Fruit fly (Drosophila melanogaster) whole organism, embryonic: Measurements from ENCODE around the gene CG13476.

Experiments
- Ada2b ChIP-seq: fragments of 200-800 bp; sonication (Bioruptor generic); IDR thresholded peaks from 2 replicates; pipeline ENCODE4 v1.3.6; 2022; ENCODE audit warnings: missing biosample characterization, missing genetic modification characterization
- Bgb ChIP-seq: fragments of 200-800 bp; sonication (Bioruptor generic); IDR thresholded peaks from 2 replicates; pipeline ENCODE4 v1.3.6; 2022; ENCODE audit warnings: missing biosample characterization, missing genetic modification characterization; ENCODE audit not compliant: partially characterized antibody
- Blimp-1 ChIP-seq: fragments of 200-800 bp; sonication (Bioruptor generic); optimal IDR thresholded peaks from 3 replicates; lab custom pipeline; 2018; ENCODE audit warnings: missing biosample characterization, missing genetic modification characterization, mild to moderate bottlenecking, moderate library complexity, missing genetic modification reagents
- Bteb2 ChIP-seq: fragments of 200-800 bp; sonication (Bioruptor generic); optimal IDR thresholded peaks from 2 replicates; lab custom pipeline; 2016; ENCODE audit warnings: missing biosample characterization, missing genetic modification characterization
- CG10979 ChIP-seq: fragments of 200-800 bp; sonication (Bioruptor generic); optimal IDR thresholded peaks from 2 replicates; lab custom pipeline; 2018; ENCODE audit warnings: missing biosample characterization, mild to moderate bottlenecking, missing genetic modification characterization, moderate library complexity
- CG12659 ChIP-seq: fragments of 200-800 bp; sonication (Bioruptor generic); optimal IDR thresholded peaks from 3 replicates; lab custom pipeline; 2017; ENCODE audit warnings: mild to moderate bottlenecking, missing biosample characterization, missing genetic modification reagents, missing genetic modification characterization
- CG15696 ChIP-seq: fragments of 200-800 bp; sonication (Bioruptor generic); optimal IDR thresholded peaks from 2 replicates; lab custom pipeline; 2019; ENCODE audit warnings: missing biosample characterization, mild to moderate bottlenecking, missing genetic modification characterization, moderate library complexity
- CG2116 ChIP-seq: fragments of 200-800 bp; sonication (Bioruptor generic); optimal IDR thresholded peaks from 3 replicates; lab custom pipeline; 2018; ENCODE audit warnings: missing biosample characterization, mild to moderate bottlenecking, missing genetic modification characterization
- CG31224 ChIP-seq: fragments of 200-800 bp; sonication (Bioruptor generic); IDR thresholded peaks from 2 replicates; pipeline ENCODE4 v1.3.6; 2022; ENCODE audit warnings: missing biosample characterization, missing genetic modification characterization
- CG31441 ChIP-seq: fragments of 200-800 bp; sonication (Bioruptor generic); IDR thresholded peaks from 2 replicates; pipeline ENCODE4 v1.3.6; 2022; ENCODE audit warnings: missing biosample characterization, missing genetic modification characterization
- CG3838 ChIP-seq: fragments of 200-800 bp; sonication (Bioruptor generic); optimal IDR thresholded peaks from 3 replicates; lab custom pipeline; 2016; ENCODE audit warnings: missing biosample characterization, missing genetic modification characterization
- CG4360 ChIP-seq: fragments of 200-800 bp; sonication (Bioruptor generic); IDR thresholded peaks from 2 replicates; pipeline ENCODE4 v1.3.6; 2022; ENCODE audit warnings: missing biosample characterization, missing genetic modification characterization
- CG8924 ChIP-seq: fragments of 200-800 bp; optimal IDR thresholded peaks from 3 replicates; lab custom pipeline; 2019; ENCODE audit warnings: missing biosample characterization, mild to moderate bottlenecking, missing genetic modification characterization, moderate library complexity
- Dek ChIP-seq: fragments of 200-800 bp; sonication (Bioruptor generic); optimal IDR thresholded peaks from 3 replicates; lab custom pipeline; 2019; ENCODE audit warnings: missing biosample characterization, mild to moderate bottlenecking, missing genetic modification characterization, moderate library complexity
- Dip2 ChIP-seq: fragments of 200-800 bp; sonication (Bioruptor generic); IDR thresholded peaks from 2 replicates; pipeline ENCODE4 v1.3.6; 2022; ENCODE audit warnings: missing biosample characterization, missing genetic modification characterization
- Ets65A ChIP-seq: fragments of 200-800 bp; sonication (Bioruptor generic); peaks from one replicate; lab custom pipeline; 2016; ENCODE audit warnings: missing biosample characterization, missing genetic modification characterization
- Fer3 ChIP-seq: fragments of 200-800 bp; sonication (Bioruptor generic); optimal IDR thresholded peaks from 2 replicates; lab custom pipeline; 2018; ENCODE audit warnings: missing biosample characterization, mild to moderate bottlenecking, missing genetic modification characterization, moderate library complexity
- HLH54F ChIP-seq: fragments of 200-800 bp; sonication (Bioruptor generic); optimal IDR thresholded peaks from 3 replicates; lab custom pipeline; 2016; ENCODE audit warnings: missing biosample characterization, missing genetic modification characterization
- Hr51 ChIP-seq, 2 experiments: fragments of 200-800 bp; sonication (Bioruptor generic); optimal IDR thresholded peaks; 2 replicates in 1 of 2; 3 replicates in 1 of 2; lab custom pipeline; 2016 to 2018; ENCODE audit warnings: missing biosample characterization in 2 of 2, missing genetic modification characterization in 2 of 2, mild to moderate bottlenecking in 1 of 2, moderate library complexity in 1 of 2
- MESR4 ChIP-seq: fragments of 200-800 bp; sonication (Bioruptor generic); optimal IDR thresholded peaks from 2 replicates; lab custom pipeline; 2018; ENCODE audit warnings: missing biosample characterization, mild to moderate bottlenecking, missing genetic modification characterization, moderate library complexity
- Med ChIP-seq: fragments of 200-800 bp; sonication (Bioruptor generic); peaks from one replicate; lab custom pipeline; 2016; ENCODE audit warnings: missing biosample characterization, missing genetic modification characterization, mild to moderate bottlenecking, inconsistent platforms, moderate library complexity
- Oli ChIP-seq: fragments of 200-800 bp; sonication (Bioruptor generic); optimal IDR thresholded peaks from 2 replicates; lab custom pipeline; 2018; ENCODE audit warnings: missing biosample characterization, mild to moderate bottlenecking, missing genetic modification characterization, moderate library complexity
- Opbp ChIP-seq: fragments of 200-800 bp; sonication (Bioruptor generic); IDR thresholded peaks from 3 replicates; pipeline ENCODE4 v1.3.6; 2022; ENCODE audit warnings: missing biosample characterization, missing genetic modification characterization; ENCODE audit not compliant: partially characterized antibody
- Xrp1 ChIP-seq: fragments of 200-800 bp; sonication (Bioruptor generic); IDR thresholded peaks from 2 replicates; pipeline ENCODE4 v1.3.6; 2022; ENCODE audit warnings: missing biosample characterization, missing genetic modification characterization
- YL-1 ChIP-seq: fragments of 200-800 bp; sonication (Bioruptor generic); optimal IDR thresholded peaks from 3 replicates; lab custom pipeline; 2017; ENCODE audit warnings: missing biosample characterization, mild to moderate bottlenecking, missing genetic modification characterization
- ab ChIP-seq: fragments of 200-800 bp; sonication (Bioruptor generic); optimal IDR thresholded peaks from 2 replicates; lab custom pipeline; 2016; ENCODE audit warnings: missing biosample characterization, missing genetic modification characterization
- aop ChIP-seq: fragments of 200-800 bp; sonication (Bioruptor generic); IDR thresholded peaks from 2 replicates; pipeline ENCODE4 v1.3.6; 2022; ENCODE audit warnings: missing biosample characterization, missing genetic modification characterization
- chinmo ChIP-seq: fragments of 200-800 bp; sonication (Bioruptor generic); IDR thresholded peaks from 4 replicates; pipeline ENCODE4 v1.3.6; 2022; ENCODE audit warnings: missing biosample characterization, missing genetic modification characterization; ENCODE audit not compliant: partially characterized antibody
- crc ChIP-seq: fragments of 200-800 bp; sonication (Bioruptor generic); optimal IDR thresholded peaks from 2 replicates; lab custom pipeline; 2016; ENCODE audit warnings: missing biosample characterization, missing genetic modification characterization
- fd3F ChIP-seq: fragments of 200-800 bp; sonication (Bioruptor generic); optimal IDR thresholded peaks from 2 replicates; lab custom pipeline; 2018; ENCODE audit warnings: missing biosample characterization, mild to moderate bottlenecking, missing genetic modification characterization, moderate library complexity
- fu2 ChIP-seq: fragments of 200-800 bp; sonication (Bioruptor generic); optimal IDR thresholded peaks from 2 replicates; lab custom pipeline; 2016; ENCODE audit warnings: missing biosample characterization, missing genetic modification characterization
- gem ChIP-seq: fragments of 200-800 bp; sonication (Bioruptor generic); optimal IDR thresholded peaks from 2 replicates; lab custom pipeline; 2019; ENCODE audit warnings: missing biosample characterization, mild to moderate bottlenecking, missing genetic modification characterization, moderate library complexity
- grau ChIP-seq: fragments of 200-800 bp; optimal IDR thresholded peaks from 3 replicates; lab custom pipeline; 2019; ENCODE audit warnings: missing biosample characterization, mild to moderate bottlenecking, missing genetic modification characterization, moderate library complexity
- ken ChIP-seq: fragments of 200-800 bp; sonication (Bioruptor generic); IDR thresholded peaks from 3 replicates; pipeline ENCODE4 v1.3.6; 2022; ENCODE audit warnings: missing biosample characterization, missing genetic modification characterization
- mirr ChIP-seq: fragments of 200-800 bp; sonication (Bioruptor generic); optimal IDR thresholded peaks from 3 replicates; lab custom pipeline; 2018; ENCODE audit warnings: missing biosample characterization, mild to moderate bottlenecking, missing genetic modification characterization
- nmo ChIP-seq: fragments of 200-800 bp; sonication (Bioruptor generic); optimal IDR thresholded peaks from 2 replicates; lab custom pipeline; 2018; ENCODE audit warnings: missing biosample characterization, mild to moderate bottlenecking, missing genetic modification characterization, moderate library complexity
- onecut ChIP-seq: fragments of 200-800 bp; sonication (Bioruptor generic); IDR thresholded peaks from 2 replicates; pipeline ENCODE4 v1.3.6; 2022; ENCODE audit warnings: missing biosample characterization, missing genetic modification characterization
- org-1 ChIP-seq: fragments of 200-800 bp; sonication (Bioruptor generic); optimal IDR thresholded peaks from 2 replicates; lab custom pipeline; 2017; ENCODE audit warnings: missing biosample characterization, missing genetic modification characterization
- pb ChIP-seq: fragments of 200-800 bp; sonication (Bioruptor generic); optimal IDR thresholded peaks from 3 replicates; lab custom pipeline; 2016; ENCODE audit warnings: missing biosample characterization, missing genetic modification characterization
- phol ChIP-seq: fragments of 200-800 bp; sonication (Bioruptor generic); optimal IDR thresholded peaks from 3 replicates; lab custom pipeline; 2018; ENCODE audit warnings: missing biosample characterization, mild to moderate bottlenecking, missing genetic modification characterization, moderate library complexity
- pnt ChIP-seq: fragments of 200-800 bp; sonication (Bioruptor generic); optimal IDR thresholded peaks from 3 replicates; lab custom pipeline; 2016; ENCODE audit warnings: missing biosample characterization, missing genetic modification characterization
- pros ChIP-seq: fragments of 200-800 bp; sonication (Bioruptor generic); optimal IDR thresholded peaks from 3 replicates; lab custom pipeline; 2019; ENCODE audit warnings: missing biosample characterization, mild to moderate bottlenecking, missing genetic modification characterization, moderate library complexity
- pzg ChIP-seq: fragments of 200-800 bp; sonication (Bioruptor generic); optimal IDR thresholded peaks from 3 replicates; lab custom pipeline; 2018; ENCODE audit warnings: missing biosample characterization, mild to moderate bottlenecking, missing genetic modification characterization, moderate library complexity
- repo ChIP-seq: fragments of 200-800 bp; sonication (Bioruptor generic); optimal IDR thresholded peaks from 2 replicates; lab custom pipeline; 2016; ENCODE audit warnings: missing biosample characterization, missing genetic modification characterization
- sima ChIP-seq: fragments of 200-800 bp; sonication (Bioruptor generic); optimal IDR thresholded peaks from 2 replicates; lab custom pipeline; 2016; ENCODE audit warnings: missing biosample characterization, missing genetic modification characterization
- toy ChIP-seq: fragments of 200-800 bp; sonication (Bioruptor generic); IDR thresholded peaks from 2 replicates; pipeline ENCODE4 v1.3.6; 2022; ENCODE audit warnings: missing biosample characterization, missing genetic modification characterization
- twi ChIP-seq: fragments of 200-800 bp; optimal IDR thresholded peaks from 2 replicates; lab custom pipeline; 2019; ENCODE audit warnings: missing biosample characterization, mild to moderate bottlenecking, missing genetic modification characterization, moderate library complexity
- zfh2 ChIP-seq: fragments of 200-800 bp; sonication (Bioruptor generic); optimal IDR thresholded peaks from 2 replicates; lab custom pipeline; 2016; ENCODE audit warnings: missing biosample characterization, missing genetic modification characterization

Gene CG13476

dm6 chr3L:14659954-14660907 is 45.0 kb upstream of the CG13476 start (continued):
- peak; percentile 71 for TF ChIP-seq Blimp-1 (GFP tag; lab: Kevin White, UChicago)
- peak; percentile 35 for TF ChIP-seq phol (tag; lab: Kevin White, UChicago)
- peak; percentile 39 for TF ChIP-seq CG10979
- TF ChIP-seq fu2 (GFP tag; lab: Kevin White, UChicago) = no peak
- TF ChIP-seq Bgb (GFP tag; lab: Robert Waterston, UW) = no peak
- TF ChIP-seq Dip2 (GFP tag; lab: Robert Waterston, UW) = no peak
- no peak for TF ChIP-seq CG8924 (tag; lab: Kevin White, UChicago)
- TF ChIP-seq Ets65A (GFP tag; lab: Kevin White, UChicago) = peak; percentile 36
- TF ChIP-seq toy = no peak
- no peak for TF ChIP-seq org-1
- TF ChIP-seq aop (GFP tag; lab: Robert Waterston, UW) = no peak
- no peak for TF ChIP-seq Ada2b (GFP tag; lab: Robert Waterston, UW)
- no peak for TF ChIP-seq grau (tag; lab: Kevin White, UChicago)
- TF ChIP-seq nmo (GFP tag; lab: Kevin White, UChicago) = peak; percentile 5
- no peak for TF ChIP-seq mirr (GFP tag; lab: Kevin White, UChicago)
- peak; percentile 78 for TF ChIP-seq CG4360 (GFP tag; lab: Robert Waterston, UW)
- TF ChIP-seq Xrp1 (GFP tag; lab: Robert Waterston, UW) = no peak
- TF ChIP-seq HLH54F (GFP tag; lab: Kevin White, UChicago) = no peak
- TF ChIP-seq CG31224 (GFP tag; lab: Robert Waterston, UW) = peak; percentile 96
- no peak for TF ChIP-seq pzg (GFP tag; lab: Kevin White, UChicago)
- peak; percentile 13 for TF ChIP-seq Oli
- TF ChIP-seq Hr51 (GFP tag; optimal IDR thresholded peaks at IDR 0.05; lab: Kevin White, UChicago) = peak in 1 of 2 experiments; percentile 1
- no peak for TF ChIP-seq ab
- no peak for TF ChIP-seq YL-1 (GFP tag; lab: Kevin White, UChicago)
- TF ChIP-seq pros (GFP tag; lab: Kevin White, UChicago) = peak; percentile 82
- no peak for TF ChIP-seq Opbp (GFP tag; lab: Robert Waterston, UW)
- no peak for TF ChIP-seq CG2116 (GFP tag; lab: Kevin White, UChicago)
- no peak for TF ChIP-seq MESR4 (GFP tag; lab: Kevin White, UChicago)
- TF ChIP-seq pnt (GFP tag; lab: Kevin White, UChicago) = no peak
- TF ChIP-seq CG31441 (GFP tag; lab: Robert Waterston, UW) = peak; percentile 25; the same call in 1 of the 2 replicates
- TF ChIP-seq CG15696 = no peak
- TF ChIP-seq Med (GFP tag; lab: Kevin White, UChicago) = peak; percentile 70
- TF ChIP-seq CG3838 (GFP tag; lab: Kevin White, UChicago) = no peak
- no peak for TF ChIP-seq Dek (tag; lab: Kevin White, UChicago)
- TF ChIP-seq CG12659 (GFP tag; lab: Kevin White, UChicago) = no peak
- TF ChIP-seq pb = no peak
- TF ChIP-seq sima = no peak
- TF ChIP-seq onecut = no peak
- TF ChIP-seq zfh2 = no peak
- TF ChIP-seq repo (GFP tag; lab: Kevin White, UChicago) = no peak
- TF ChIP-seq chinmo (GFP tag; lab: Robert Waterston, UW) = 0 out of 4 replicates have a peak, but pooled peaks have one; percentile 24
- no peak for TF ChIP-seq twi (tag; lab: Kevin White, UChicago)
- no peak for TF ChIP-seq Bteb2 (GFP tag; lab: Kevin White, UChicago)
- no peak for TF ChIP-seq ken (GFP tag; lab: Robert Waterston, UW)
- TF ChIP-seq Fer3 (tag; lab: Kevin White, UChicago) = no peak
- no peak for TF ChIP-seq fd3F (GFP tag; lab: Kevin White, UChicago)
- peak; percentile 48 for TF ChIP-seq gem (tag; lab: Kevin White, UChicago)
- TF ChIP-seq crc (GFP tag; lab: Kevin White, UChicago) = no peak
